Fruit fly (Drosophila melanogaster) whole organism, embryonic: Measurements from ENCODE around the gene vvl.
A peak's percentile ranks its signal among the peaks of the same experiment; 100 is the strongest.

Source experiments
- Bgb ChIP-seq: fragments of 200-800 bp; sonication (Bioruptor generic); IDR thresholded peaks from 2 replicates; pipeline ENCODE4 v1.3.6; 2022; ENCODE audit warnings: missing biosample characterization, missing genetic modification characterization; ENCODE audit not compliant: partially characterized antibody
- CG14965 ChIP-seq: fragments of 200-800 bp; sonication (Bioruptor generic); optimal IDR thresholded peaks from 2 replicates; lab custom pipeline; 2016; ENCODE audit warnings: missing biosample characterization, missing genetic modification characterization, borderline replicate concordance
- CG1602 ChIP-seq: fragments of 200-800 bp; sonication (Bioruptor generic); optimal IDR thresholded peaks from 3 replicates; lab custom pipeline; 2016; ENCODE audit warnings: missing biosample characterization, missing genetic modification characterization
- CG16813 ChIP-seq: fragments of 200-800 bp; sonication (Bioruptor generic); IDR thresholded peaks from 3 replicates; pipeline ENCODE4 v1.3.6; 2022; ENCODE audit warnings: missing biosample characterization, missing genetic modification characterization; ENCODE audit not compliant: partially characterized antibody
- CG17829 ChIP-seq: fragments of 200-800 bp; optimal IDR thresholded peaks from 2 replicates; lab custom pipeline; 2019; ENCODE audit warnings: missing biosample characterization, mild to moderate bottlenecking, missing genetic modification characterization, moderate library complexity
- CG2199 ChIP-seq: fragments of 200-800 bp; sonication (Bioruptor generic); IDR thresholded peaks from 3 replicates; pipeline ENCODE4 v1.3.6; 2022; ENCODE audit warnings: missing biosample characterization, missing genetic modification characterization
- CG31365 ChIP-seq: fragments of 200-800 bp; sonication (Bioruptor generic); optimal IDR thresholded peaks from 2 replicates; lab custom pipeline; 2018; ENCODE audit warnings: missing biosample characterization, mild to moderate bottlenecking, missing genetic modification characterization
- CG3281 ChIP-seq: fragments of 200-800 bp; sonication (Bioruptor generic); optimal IDR thresholded peaks from 3 replicates; lab custom pipeline; 2017; ENCODE audit warnings: missing biosample characterization, mild to moderate bottlenecking, missing genetic modification characterization
- CG42726 ChIP-seq: fragments of 200-800 bp; sonication (Bioruptor generic); IDR thresholded peaks from 2 replicates; pipeline ENCODE4 v1.3.6; 2022; ENCODE audit warnings: missing biosample characterization, missing genetic modification characterization; ENCODE audit not compliant: partially characterized antibody
- CG4328 ChIP-seq: fragments of 200-800 bp; sonication (Bioruptor generic); optimal IDR thresholded peaks from 3 replicates; lab custom pipeline; 2017; ENCODE audit warnings: missing biosample characterization, missing genetic modification reagents, missing genetic modification characterization
- CG6791 ChIP-seq: fragments of 200-800 bp; sonication (Bioruptor generic); IDR thresholded peaks from 3 replicates; pipeline ENCODE4 v1.3.6; 2022; ENCODE audit warnings: missing biosample characterization, missing genetic modification characterization; ENCODE audit not compliant: partially characterized antibody
- CTCF ChIP-seq: fragments of 200-800 bp; sonication (Bioruptor generic); optimal IDR thresholded peaks from 2 replicates; lab custom pipeline; 2017; ENCODE audit warnings: missing biosample characterization, mild to moderate bottlenecking, missing genetic modification characterization, moderate library complexity
- CrebB ChIP-seq: fragments of 200-800 bp; sonication (Bioruptor generic); optimal IDR thresholded peaks from 3 replicates; lab custom pipeline; 2018; ENCODE audit warnings: missing biosample characterization, mild to moderate bottlenecking, missing genetic modification characterization
- D ChIP-seq, 2 experiments: fragments of 200-800 bp in 1 of 2; fragments of >200 bp in 1 of 2; sonication (Bioruptor generic) in 1 of 2; optimal IDR thresholded peaks; 2 replicates in 1 of 2; 3 replicates in 1 of 2; lab custom pipeline; 2017; ENCODE audit warnings: mild to moderate bottlenecking in 1 of 2, missing biosample characterization in 1 of 2, missing genetic modification characterization in 1 of 2, missing genetic modification reagents in 1 of 2
- Dfd ChIP-seq, 2 experiments: fragments of >200 bp; optimal IDR thresholded peaks; 2 replicates each; lab custom pipeline; 2017; ENCODE audit warnings: missing biosample characterization in 2 of 2, missing genetic modification characterization in 2 of 2
- E2f2 ChIP-seq: fragments of 200-800 bp; sonication (Bioruptor generic); IDR thresholded peaks from 2 replicates; pipeline ENCODE4 v1.3.6; 2022; ENCODE audit warnings: missing biosample characterization, missing genetic modification characterization
- Elba2 ChIP-seq: fragments of 200-800 bp; sonication (Bioruptor generic); optimal IDR thresholded peaks from 3 replicates; lab custom pipeline; 2016; ENCODE audit warnings: missing biosample characterization, missing genetic modification characterization
- HLHmδ ChIP-seq: fragments of 200-800 bp; sonication (Bioruptor generic); optimal IDR thresholded peaks from 2 replicates; lab custom pipeline; 2018; ENCODE audit warnings: missing biosample characterization, mild to moderate bottlenecking, missing genetic modification characterization, moderate library complexity
- MBD-R2 ChIP-seq: fragments of 200-800 bp; sonication (Bioruptor generic); IDR thresholded peaks from 2 replicates; pipeline ENCODE4 v1.3.6; 2022; ENCODE audit warnings: missing biosample characterization, missing genetic modification characterization
- Mes4 ChIP-seq: fragments of 200-800 bp; sonication (Bioruptor generic); optimal IDR thresholded peaks from 2 replicates; lab custom pipeline; 2016; ENCODE audit warnings: missing biosample characterization, missing genetic modification characterization
- Oli ChIP-seq: fragments of 200-800 bp; sonication (Bioruptor generic); optimal IDR thresholded peaks from 2 replicates; lab custom pipeline; 2018; ENCODE audit warnings: missing biosample characterization, mild to moderate bottlenecking, missing genetic modification characterization, moderate library complexity
- Opbp ChIP-seq: fragments of 200-800 bp; sonication (Bioruptor generic); IDR thresholded peaks from 3 replicates; pipeline ENCODE4 v1.3.6; 2022; ENCODE audit warnings: missing biosample characterization, missing genetic modification characterization; ENCODE audit not compliant: partially characterized antibody
- Scr ChIP-seq: fragments of 200-800 bp; sonication (Bioruptor generic); IDR thresholded peaks from 2 replicates; pipeline ENCODE4 v1.3.6; 2022; ENCODE audit warnings: missing biosample characterization, missing genetic modification characterization; ENCODE audit not compliant: partially characterized antibody
- Vsx1 ChIP-seq: fragments of 200-800 bp; sonication (Bioruptor generic); optimal IDR thresholded peaks from 2 replicates; lab custom pipeline; 2017; ENCODE audit warnings: missing biosample characterization, mild to moderate bottlenecking, missing genetic modification characterization, missing genetic modification reagents
- al ChIP-seq: fragments of 200-800 bp; sonication (Bioruptor generic); IDR thresholded peaks from 2 replicates; pipeline ENCODE4 v1.3.6; 2022; ENCODE audit warnings: missing biosample characterization, missing genetic modification characterization
- amos ChIP-seq: fragments of 200-800 bp; sonication (Bioruptor generic); IDR thresholded peaks from 2 replicates; pipeline ENCODE4 v1.3.6; 2022; ENCODE audit warnings: missing biosample characterization, missing genetic modification characterization; ENCODE audit not compliant: partially characterized antibody
- cad ChIP-seq: fragments of >200 bp; optimal IDR thresholded peaks from 2 replicates; lab custom pipeline; 2017; ENCODE audit warnings: missing biosample characterization, missing genetic modification characterization
- fd102C ChIP-seq: fragments of 200-800 bp; sonication (Bioruptor generic); optimal IDR thresholded peaks from 2 replicates; lab custom pipeline; 2018; ENCODE audit warnings: missing biosample characterization, mild to moderate bottlenecking, missing genetic modification characterization, moderate library complexity
- gcm ChIP-seq: fragments of 200-800 bp; sonication (Bioruptor generic); optimal IDR thresholded peaks from 2 replicates; lab custom pipeline; 2019; ENCODE audit warnings: missing biosample characterization, mild to moderate bottlenecking, missing genetic modification characterization, moderate library complexity
- gfzf ChIP-seq: fragments of 200-800 bp; sonication (Bioruptor generic); optimal IDR thresholded peaks from 2 replicates; lab custom pipeline; 2016; ENCODE audit warnings: missing biosample characterization, mild to moderate bottlenecking, missing genetic modification characterization, moderate library complexity
- grau ChIP-seq: fragments of 200-800 bp; optimal IDR thresholded peaks from 3 replicates; lab custom pipeline; 2019; ENCODE audit warnings: missing biosample characterization, mild to moderate bottlenecking, missing genetic modification characterization, moderate library complexity
- knrl ChIP-seq: fragments of 200-800 bp; sonication (Bioruptor generic); IDR thresholded peaks from 3 replicates; pipeline ENCODE4 v1.3.6; 2022; ENCODE audit warnings: missing biosample characterization, missing genetic modification characterization; ENCODE audit not compliant: partially characterized antibody
- scrt ChIP-seq: fragments of 200-800 bp; sonication (Bioruptor generic); optimal IDR thresholded peaks from 2 replicates; lab custom pipeline; 2018; ENCODE audit warnings: missing biosample characterization, mild to moderate bottlenecking, missing genetic modification characterization, moderate library complexity
- sens ChIP-seq: fragments of 200-800 bp; sonication (Bioruptor generic); peaks from one replicate; lab custom pipeline; 2016; ENCODE audit warnings: missing biosample characterization, missing genetic modification characterization
- sob ChIP-seq: fragments of 200-800 bp; sonication (Bioruptor generic); IDR thresholded peaks from 2 replicates; pipeline ENCODE4 v1.3.6; 2022; ENCODE audit warnings: missing biosample characterization, missing genetic modification characterization
- sug ChIP-seq: fragments of 200-800 bp; optimal IDR thresholded peaks from 2 replicates; lab custom pipeline; 2019; ENCODE audit warnings: missing biosample characterization, mild to moderate bottlenecking, missing genetic modification characterization, moderate library complexity
- tll ChIP-seq, 2 experiments: fragments of 200-800 bp in 1 of 2; fragments of >200 bp in 1 of 2; sonication (Bioruptor generic) in 1 of 2; optimal IDR thresholded peaks; 2 replicates each; lab custom pipeline; 2017 to 2019; ENCODE audit warnings: missing biosample characterization in 2 of 2, missing genetic modification characterization in 2 of 2, mild to moderate bottlenecking in 1 of 2, moderate library complexity in 1 of 2
- zen ChIP-seq: fragments of 200-800 bp; sonication (Bioruptor generic); optimal IDR thresholded peaks from 3 replicates; lab custom pipeline; 2018; ENCODE audit warnings: missing biosample characterization, mild to moderate bottlenecking, missing genetic modification characterization, moderate library complexity

Gene vvl

DNA sequence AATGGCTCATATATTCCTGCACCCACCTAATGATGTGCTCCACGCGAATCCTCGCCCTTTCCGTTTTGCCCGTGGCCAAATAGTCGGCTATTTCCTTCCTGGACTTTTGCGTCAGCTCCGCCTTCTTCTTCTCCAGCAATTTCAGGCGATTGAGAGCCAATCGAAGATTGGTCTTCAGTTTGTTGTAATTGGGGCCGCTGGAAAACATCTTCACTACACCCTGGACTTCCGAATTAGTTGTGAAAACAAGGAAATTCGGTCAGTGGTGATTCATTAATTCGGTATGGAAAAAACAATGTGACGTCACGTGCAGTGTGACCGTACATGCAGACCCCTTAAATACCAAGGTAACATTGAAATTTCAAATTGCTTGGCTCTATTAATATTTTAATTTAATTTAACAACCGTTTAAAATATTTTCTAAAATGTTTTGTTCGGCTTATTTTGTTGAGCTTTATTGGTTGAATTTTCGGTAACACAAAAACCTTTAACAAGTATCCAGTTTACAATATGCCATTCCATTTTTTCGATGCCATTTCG lies 33.7 kb upstream of the vvl start, which contains the start of gene Ist1 (continued):
- peak; percentile 91 for TF ChIP-seq E2f2 (GFP tag; lab: Robert Waterston, UW)
- TF ChIP-seq Mes4 (GFP tag; lab: Kevin White, UChicago): no peak
- peak; percentile 9 for TF ChIP-seq CG17829 (tag; lab: Kevin White, UChicago)

DNA sequence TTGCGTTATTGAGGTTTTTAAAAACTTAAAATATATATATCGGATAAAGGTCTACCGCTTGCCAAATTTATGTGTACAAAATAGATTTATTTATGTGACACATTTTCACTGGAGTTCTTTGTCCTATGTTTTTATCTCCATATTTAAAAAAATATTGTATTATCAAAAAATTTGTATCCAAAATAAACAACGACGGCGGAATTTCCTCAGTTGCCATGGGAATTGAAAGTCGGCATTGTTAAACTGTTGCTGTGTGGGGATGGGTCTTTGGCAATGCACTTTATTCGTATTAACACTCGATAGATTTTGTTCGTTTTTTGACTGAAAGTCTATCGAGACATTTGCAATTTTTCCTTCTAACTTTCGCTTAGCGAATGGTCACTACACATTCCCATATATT lies 26.8 kb upstream of the vvl start, which contains the start of gene Rsph3:
TSS of gene Rsph3 (minus strand) at position 101 of the 400 bp plus-strand sequence.
- TF ChIP-seq CG16813 (GFP tag; lab: Robert Waterston, UW) (0 out of 3 replicates have a peak, but pooled peaks have one; percentile 10), sens (GFP tag; lab: Kevin White, UChicago) (peak; percentile 15), CG1602 (GFP tag; lab: Kevin White, UChicago) (no peak)

DNA sequence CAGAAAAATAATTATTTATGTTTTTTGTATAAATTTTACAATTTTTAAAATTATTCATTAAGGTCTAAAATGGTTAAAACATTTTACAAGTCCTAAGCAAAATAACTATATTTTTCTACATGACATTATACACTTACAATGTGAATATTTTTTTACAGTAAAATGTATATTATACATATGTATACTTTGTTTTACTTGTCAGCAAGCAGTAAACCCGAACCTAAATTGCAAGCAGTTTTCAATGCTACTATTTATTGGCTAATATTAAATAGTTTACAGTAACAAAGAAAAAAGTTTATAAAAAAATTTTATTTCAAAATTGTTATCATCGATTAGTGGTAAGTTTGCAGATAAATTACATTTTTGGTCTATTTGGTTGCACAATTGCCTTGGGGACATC lies 26.1 kb upstream of the vvl start:
- TF ChIP-seq CG16813 (GFP tag; lab: Robert Waterston, UW): peak; percentile 48; the same call in 2 of the 3 replicates
- no peak for TF ChIP-seq scrt (GFP tag; lab: Kevin White, UChicago)
- TF ChIP-seq CG2199 (GFP tag; lab: Robert Waterston, UW): peak; percentile 71; the same call in 1 of the 3 replicates
- TF ChIP-seq knrl (GFP tag; lab: Robert Waterston, UW): peak; percentile 64
- no peak for TF ChIP-seq Oli
- TF ChIP-seq CG6791 (GFP tag; lab: Robert Waterston, UW): peak; percentile 18; the same call in 2 of the 3 replicates
- TF ChIP-seq amos: peak; percentile 68
- no peak for TF ChIP-seq CG3281 (GFP tag; lab: Kevin White, UChicago)
- TF ChIP-seq Dfd (GFP tag; optimal IDR thresholded peaks at IDR 0.05; lab: Kevin White, UChicago): peak in 1 of 2 experiments; percentile 44
- peak; percentile 60 for TF ChIP-seq CG42726 (GFP tag; lab: Robert Waterston, UW)
- peak; percentile 21 for TF ChIP-seq CTCF (GFP tag; lab: Kevin White, UChicago)
- TF ChIP-seq MBD-R2 (GFP tag; lab: Robert Waterston, UW): no peak
- TF ChIP-seq Opbp: peak; percentile 28; the same call in 1 of the 3 replicates
- TF ChIP-seq Bgb: peak; percentile 70
- TF ChIP-seq CG31365 (tag; lab: Kevin White, UChicago): peak; percentile 57

DNA sequence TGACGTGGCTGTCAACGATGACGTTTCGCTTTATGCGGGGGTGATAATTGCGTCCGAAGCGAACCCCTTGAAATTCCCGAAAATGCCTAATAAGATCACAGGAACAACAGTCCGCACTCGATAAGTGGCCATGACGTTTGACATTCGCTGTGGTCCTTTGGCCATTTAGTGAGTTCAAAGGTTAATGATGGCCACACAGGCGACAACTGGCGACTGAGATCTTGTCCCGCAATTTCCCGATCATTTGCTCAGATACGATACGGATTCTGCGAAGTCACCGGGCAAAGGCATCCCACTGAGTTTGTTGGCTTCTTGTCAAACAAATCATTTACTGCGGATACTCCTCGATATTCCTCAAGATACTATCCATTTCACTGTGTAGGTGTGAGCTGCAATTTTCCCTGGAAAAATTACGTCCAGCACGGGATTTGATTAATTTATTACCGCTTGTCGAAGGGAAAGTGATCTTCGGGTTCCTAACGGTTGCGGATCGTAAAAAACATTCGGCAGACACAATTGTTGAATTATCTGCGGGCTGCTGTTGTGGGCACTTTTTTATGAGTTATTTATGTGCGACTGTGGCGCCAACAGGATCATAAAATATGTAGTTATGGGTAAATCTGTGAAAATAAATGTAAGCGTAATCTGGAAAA lies 25.3 kb upstream of the vvl start:
- TF ChIP-seq CG4328 (no peak), fd102C (GFP tag; lab: Kevin White, UChicago) (no peak), Elba2 (peak; percentile 64), Scr (GFP tag; lab: Robert Waterston, UW) (no peak), gfzf (GFP tag; lab: Kevin White, UChicago) (no peak), al (GFP tag; lab: Robert Waterston, UW) (no peak), sob (GFP tag; lab: Robert Waterston, UW) (no peak), sug (no peak), gcm (GFP tag; lab: Kevin White, UChicago) (no peak), grau (tag; lab: Kevin White, UChicago) (peak; percentile 15), D (optimal IDR thresholded peaks at IDR 0.05; lab: Kevin White, UChicago) (peak; percentile 17), D (GFP tag; optimal IDR thresholded peaks at IDR 0.05; lab: Kevin White, UChicago) (no peak), zen (peak; percentile 92), HLHmδ (GFP tag; lab: Kevin White, UChicago) (no peak), CrebB (tag; lab: Kevin White, UChicago) (no peak), Vsx1 (GFP tag; lab: Kevin White, UChicago) (no peak), tll (GFP tag; optimal IDR thresholded peaks at IDR 0.05; lab: Kevin White, UChicago) (peak in 1 of 2 experiments; percentile 75), CG14965 (no peak), cad (peak; percentile 81)
- TF ChIP-seq, all 482 proteins: peak for 6
